Fruit fly (Drosophila melanogaster): ENCODE results near the gene Yp3.

Yp3 gene

dm6 chrX:13739411-13739888, 19.9 kb upstream of the Yp3 start, which contains the start of gene CG11151 (continued):
- TF ChIP-seq Ptx1 (GFP tag; IDR thresholded peaks at IDR 0.05), result peak; percentile 96
- peak; percentile 94 for TF ChIP-seq CG4820 (GFP tag; optimal IDR thresholded peaks at IDR 0.05)
- peak; percentile 38 for TF ChIP-seq Dp (GFP tag; optimal IDR thresholded peaks at IDR 0.05)
- peak; percentile 4 for TF ChIP-seq HLHmδ (GFP tag; optimal IDR thresholded peaks at IDR 0.05)
- peak; percentile 93 for TF ChIP-seq CG5953 (GFP tag; IDR thresholded peaks at IDR 0.05)
- peak; percentile 97 for TF ChIP-seq CG13424 (tag; optimal IDR thresholded peaks at IDR 0.05)
- TF ChIP-seq trh (GFP tag; optimal IDR thresholded peaks at IDR 0.05), result peak; percentile 87
- peak; percentile 95 for TF ChIP-seq sisA (GFP tag; IDR thresholded peaks at IDR 0.05)
- peak; percentile 96 for TF ChIP-seq CG1233 (GFP tag; optimal IDR thresholded peaks at IDR 0.05)
- peak; percentile 93 for TF ChIP-seq dm (GFP tag; optimal IDR thresholded peaks at IDR 0.05)
- TF ChIP-seq CG6791 (GFP tag; IDR thresholded peaks at IDR 0.05; ENCODE audit: partially characterized antibody), result peak; percentile 66; the same call in 2 of the 3 replicates
- peak; percentile 92 for TF ChIP-seq CG3726 (GFP tag; IDR thresholded peaks at IDR 0.05)
- peak; percentile 81 for TF ChIP-seq nerfin-2 (GFP tag; IDR thresholded peaks at IDR 0.05; ENCODE audit: partially characterized antibody)
- TF ChIP-seq B-H1 (GFP tag; IDR thresholded peaks at IDR 0.05), result peak; percentile 94
- TF ChIP-seq fu2 (GFP tag; optimal IDR thresholded peaks at IDR 0.05), result peak; percentile 96
- peak; percentile 96 for TF ChIP-seq CG9727 (GFP tag; optimal IDR thresholded peaks at IDR 0.05)
- TF ChIP-seq hkb (optimal IDR thresholded peaks at IDR 0.05), result no peak
- TF ChIP-seq hkb (GFP tag; IDR thresholded peaks at IDR 0.05), result peak; percentile 97
- peak; percentile 88 for TF ChIP-seq YL-1 (GFP tag; optimal IDR thresholded peaks at IDR 0.05)
- peak; percentile 86 for TF ChIP-seq CG10431 (GFP tag; optimal IDR thresholded peaks at IDR 0.05)
- TF ChIP-seq CG31224 (GFP tag; IDR thresholded peaks at IDR 0.05), result peak; percentile 85
- peak; percentile 54 for TF ChIP-seq Kr (GFP tag; optimal IDR thresholded peaks at IDR 0.05)
- TF ChIP-seq CG9797 (GFP tag; optimal IDR thresholded peaks at IDR 0.05), result peak; percentile 6
- TF ChIP-seq CG31388 (GFP tag; optimal IDR thresholded peaks at IDR 0.05), result peak; percentile 88
- TF ChIP-seq Gsc (GFP tag; IDR thresholded peaks at IDR 0.05), result no peak; the same call in 1 of the 2 replicates
- peak; percentile 94 for TF ChIP-seq D19A (tag; optimal IDR thresholded peaks at IDR 0.05)
- peak; percentile 13 to 85 for TF ChIP-seq crp (GFP tag; optimal IDR thresholded peaks at IDR 0.05)
- peak; percentile 96 for TF ChIP-seq CG11723 (GFP tag; optimal IDR thresholded peaks at IDR 0.05)
- no peak for TF ChIP-seq Hr39 (optimal IDR thresholded peaks at IDR 0.05)
- TF ChIP-seq CG7839 (tag; optimal IDR thresholded peaks at IDR 0.05), result peak; percentile 98
- peak; percentile 97 for TF ChIP-seq CG10543 (GFP tag; optimal IDR thresholded peaks at IDR 0.05)
- peak; percentile 95 for TF ChIP-seq Dip3 (GFP tag; optimal IDR thresholded peaks at IDR 0.05)
- TF ChIP-seq CG15514 (GFP tag; optimal IDR thresholded peaks at IDR 0.05), result peak; percentile 91
- TF ChIP-seq CG3407 (GFP tag; optimal IDR thresholded peaks at IDR 0.05), result peak; percentile 94
- TF ChIP-seq CHES-1-like (GFP tag; optimal IDR thresholded peaks at IDR 0.05), result peak; percentile 98
- TF ChIP-seq dmrt11E (tag; optimal IDR thresholded peaks at IDR 0.05), result peak; percentile 97
- TF ChIP-seq CG13894 (tag; optimal IDR thresholded peaks at IDR 0.05), result peak; percentile 97
- TF ChIP-seq prd (optimal IDR thresholded peaks at IDR 0.05), result no peak
- peak; percentile 97 for TF ChIP-seq prd (GFP tag; IDR thresholded peaks at IDR 0.05)
- TF ChIP-seq CG12219 (GFP tag; optimal IDR thresholded peaks at IDR 0.05), result peak; percentile 98
- peak in 1 of 3 experiments; percentile 94 for TF ChIP-seq lola (GFP tag; optimal IDR thresholded peaks at IDR 0.05)
- peak; percentile 93 for TF ChIP-seq esg (GFP tag; conservative IDR thresholded peaks at IDR 0.05)
- peak; percentile 96 for TF ChIP-seq CG11695 (GFP tag; IDR thresholded peaks at IDR 0.05)
- TF ChIP-seq onecut (GFP tag; IDR thresholded peaks at IDR 0.05), result peak; percentile 92
- TF ChIP-seq CG6683 (GFP tag; optimal IDR thresholded peaks at IDR 0.05), result peak; percentile 92
- peak; percentile 98 for TF ChIP-seq shn (GFP tag; optimal IDR thresholded peaks at IDR 0.05)
- TF ChIP-seq chn (GFP tag; optimal IDR thresholded peaks at IDR 0.05), result peak; percentile 98
- peak; percentile 92 for TF ChIP-seq wek (GFP tag; optimal IDR thresholded peaks at IDR 0.05)
- peak; percentile 97 for TF ChIP-seq dpn (GFP tag; optimal IDR thresholded peaks at IDR 0.05)
- TF ChIP-seq GATAe (GFP tag; conservative IDR thresholded peaks at IDR 0.05), result peak; percentile 76
- peak; percentile 46 for TF ChIP-seq CG7745 (tag; optimal IDR thresholded peaks at IDR 0.05)
